Worm (Caenorhabditis elegans): ENCODE results near the gene F09C6.13.

ce11 chrV:16882260-16882918, 2.5 kb upstream of the F09C6.13 start, which contains the start of the genes F09C6.11 and F09C6.12:
- no peak for TF ChIP-seq snpc-4 (tag; optimal IDR thresholded peaks at IDR 0.05)
- TF ChIP-seq nhr-28 (tag; optimal IDR thresholded peaks at IDR 0.05): no peak
- TF ChIP-seq blmp-1 (tag; optimal IDR thresholded peaks at IDR 0.05): no peak
- no peak for TF ChIP-seq M03D4.4 (tag; optimal IDR thresholded peaks at IDR 0.05)
- no peak for TF ChIP-seq cnd-1 (tag; optimal IDR thresholded peaks at IDR 0.05)
- no peak for TF ChIP-seq unc-39 (tag; optimal IDR thresholded peaks at IDR 0.05)
- TF ChIP-seq elt-3 (tag; optimal IDR thresholded peaks at IDR 0.05): no peak

Measured in whole organism, mixed stage, embryonic.